In genomic region chrIII:5629225-5629624, ce11 we compare ENCODE assay signal across 1 worm cellular context.
TF ChIP-seq lines count a peak whose summit lies in the region.

No protein-coding gene starts in this region.

TF ChIP-seq in whole organism, L1 larva, 84 proteins besides CTCF, POLR2A, EP300 and RAD21 (continued from another document):
- TF ChIP-seq lin-39 (tag; optimal IDR thresholded peaks at IDR 0.05; lab: Kevin White, UChicago), result no peak
- TF ChIP-seq mef-2 (tag; optimal IDR thresholded peaks at IDR 0.05; lab: Kevin White, UChicago), result no peak
- TF ChIP-seq mab-9 (GFP tag; IDR thresholded peaks at IDR 0.05; lab: Robert Waterston, UW), result no peak
- TF ChIP-seq dpl-1 (GFP tag; optimal IDR thresholded peaks at IDR 0.05; lab: Kevin White, UChicago), result no peak
- peak; percentile 12 for TF ChIP-seq snu-23 (GFP tag; optimal IDR thresholded peaks at IDR 0.05; lab: Kevin White, UChicago)
- no peak for TF ChIP-seq vab-15 (tag; optimal IDR thresholded peaks at IDR 0.05; lab: Kevin White, UChicago)
- TF ChIP-seq ceh-82 (tag; optimal IDR thresholded peaks at IDR 0.05; lab: Kevin White, UChicago), result no peak
- TF ChIP-seq nhr-84 (tag; optimal IDR thresholded peaks at IDR 0.05; lab: Kevin White, UChicago), result no peak
- no peak for TF ChIP-seq Y116A8C.19 (tag; optimal IDR thresholded peaks at IDR 0.05; lab: Kevin White, UChicago; ENCODE audit: borderline replicate concordance)
- TF ChIP-seq ceh-8 (GFP tag; optimal IDR thresholded peaks at IDR 0.05; lab: Kevin White, UChicago), result no peak
- TF ChIP-seq lin-35 (GFP tag; optimal IDR thresholded peaks at IDR 0.05; lab: Kevin White, UChicago), result no peak
- TF ChIP-seq tbx-2 (tag; optimal IDR thresholded peaks at IDR 0.05; lab: Kevin White, UChicago), result no peak
- TF ChIP-seq nhr-20 (tag; optimal IDR thresholded peaks at IDR 0.05; lab: Kevin White, UChicago), result no peak
- TF ChIP-seq mdl-1 (tag; optimal IDR thresholded peaks at IDR 0.05; lab: Kevin White, UChicago), result no peak
